Fruit fly (Drosophila melanogaster) whole organism, prepupa: ENCODE results near the gene haf.

Experiments used
- Blimp-1 ChIP-seq: fragments of 200-800 bp; sonication (Bioruptor generic); optimal IDR thresholded peaks from 3 replicates; lab custom pipeline; 2017; ENCODE audit warnings: missing biosample characterization, missing genetic modification characterization, mild to moderate bottlenecking, moderate library complexity, missing genetic modification reagents
- CG10669 ChIP-seq: fragments of 200-800 bp; sonication (Bioruptor generic); optimal IDR thresholded peaks from 3 replicates; lab custom pipeline; 2018; ENCODE audit warnings: missing biosample characterization, mild to moderate bottlenecking, missing genetic modification characterization, moderate library complexity
- CG11762 ChIP-seq: fragments of 200-800 bp; sonication (Bioruptor generic); optimal IDR thresholded peaks from 3 replicates; lab custom pipeline; 2016; ENCODE audit warnings: missing biosample characterization, missing genetic modification characterization; ENCODE audit not compliant: insufficient read depth
- CG15336 ChIP-seq: fragments of 200-800 bp; sonication (Bioruptor generic); IDR thresholded peaks from 2 replicates; pipeline ENCODE4 v1.3.6; 2022; ENCODE audit warnings: missing biosample characterization, missing genetic modification characterization
- CG1621 ChIP-seq: fragments of 200-800 bp; sonication (Bioruptor generic); optimal IDR thresholded peaks from 3 replicates; lab custom pipeline; 2018; ENCODE audit warnings: missing biosample characterization, mild to moderate bottlenecking, missing genetic modification characterization
- CG16779 ChIP-seq: fragments of 200-800 bp; sonication (Bioruptor generic); optimal IDR thresholded peaks from 3 replicates; lab custom pipeline; 2017; ENCODE audit warnings: missing biosample characterization, mild to moderate bottlenecking, missing genetic modification characterization
- CG3032 ChIP-seq: fragments of 200-800 bp; optimal IDR thresholded peaks from 2 replicates; lab custom pipeline; 2019; ENCODE audit warnings: missing biosample characterization, mild to moderate bottlenecking, missing genetic modification characterization, moderate library complexity
- CG32006 ChIP-seq: fragments of 200-800 bp; sonication (Bioruptor generic); optimal IDR thresholded peaks from 3 replicates; lab custom pipeline; 2017; ENCODE audit warnings: missing biosample characterization, mild to moderate bottlenecking, missing genetic modification characterization
- CG34406 ChIP-seq: fragments of 200-800 bp; sonication (Bioruptor generic); optimal IDR thresholded peaks from 3 replicates; lab custom pipeline; 2016; ENCODE audit warnings: missing biosample characterization, missing genetic modification characterization
- CG3919 ChIP-seq: fragments of 200-800 bp; sonication (Bioruptor generic); optimal IDR thresholded peaks from 3 replicates; lab custom pipeline; 2016; ENCODE audit warnings: missing biosample characterization, missing genetic modification characterization
- CG4318 ChIP-seq: fragments of 200-800 bp; sonication (Bioruptor generic); optimal IDR thresholded peaks from 3 replicates; lab custom pipeline; 2017; ENCODE audit warnings: missing biosample characterization, mild to moderate bottlenecking, missing genetic modification characterization
- CG6276 ChIP-seq: fragments of 200-800 bp; sonication (Bioruptor generic); optimal IDR thresholded peaks from 2 replicates; lab custom pipeline; 2017; ENCODE audit warnings: missing biosample characterization, mild to moderate bottlenecking, missing genetic modification characterization
- CG6792 ChIP-seq: fragments of 200-800 bp; sonication (Bioruptor generic); optimal IDR thresholded peaks from 3 replicates; lab custom pipeline; 2016; ENCODE audit warnings: missing biosample characterization, missing genetic modification characterization
- CG6808 ChIP-seq: fragments of 200-800 bp; sonication (Bioruptor generic); optimal IDR thresholded peaks from 3 replicates; lab custom pipeline; 2017; ENCODE audit warnings: missing biosample characterization, missing genetic modification characterization, mild to moderate bottlenecking, moderate library complexity, missing genetic modification reagents
- CG6854 ChIP-seq: fragments of 200-800 bp; sonication (Bioruptor generic); optimal IDR thresholded peaks from 2 replicates; lab custom pipeline; 2017; ENCODE audit warnings: missing biosample characterization, mild to moderate bottlenecking, missing genetic modification characterization
- CG7368 ChIP-seq: fragments of 200-800 bp; sonication (Bioruptor generic); optimal IDR thresholded peaks from 3 replicates; lab custom pipeline; 2016; ENCODE audit warnings: missing biosample characterization, missing genetic modification characterization
- CG8119 ChIP-seq: fragments of 200-800 bp; sonication (Bioruptor generic); IDR thresholded peaks from 3 replicates; pipeline ENCODE4 v1.3.6; 2022; ENCODE audit warnings: missing biosample characterization, missing genetic modification characterization
- CG8319 ChIP-seq: fragments of 200-800 bp; sonication (Bioruptor generic); optimal IDR thresholded peaks from 3 replicates; lab custom pipeline; 2016; ENCODE audit warnings: missing biosample characterization, missing genetic modification characterization
- CG8632 ChIP-seq: fragments of 200-800 bp; sonication (Bioruptor generic); optimal IDR thresholded peaks from 3 replicates; lab custom pipeline; 2016; ENCODE audit warnings: missing biosample characterization, missing genetic modification characterization
- CG9139 ChIP-seq: fragments of 200-800 bp; sonication (Bioruptor generic); optimal IDR thresholded peaks from 3 replicates; lab custom pipeline; 2017; ENCODE audit warnings: missing biosample characterization, mild to moderate bottlenecking, missing genetic modification characterization
- Eip75B ChIP-seq: fragments of 200-800 bp; sonication (Bioruptor generic); optimal IDR thresholded peaks from 3 replicates; lab custom pipeline; 2016; ENCODE audit warnings: missing biosample characterization, missing genetic modification characterization
- Eip78C ChIP-seq: fragments of 200-800 bp; sonication (Bioruptor generic); peaks from one replicate; lab custom pipeline; 2016; ENCODE audit warnings: missing biosample characterization, missing genetic modification characterization
- Eip93F ChIP-seq: fragments of 200-800 bp; sonication (Bioruptor generic); optimal IDR thresholded peaks from 2 replicates; lab custom pipeline; 2016; ENCODE audit warnings: missing biosample characterization, mild to moderate bottlenecking, missing genetic modification characterization
- Ets21C ChIP-seq: fragments of 200-800 bp; sonication (Bioruptor generic); optimal IDR thresholded peaks from 3 replicates; lab custom pipeline; 2016; ENCODE audit warnings: missing biosample characterization, missing genetic modification characterization
- Gug ChIP-seq: fragments of 200-800 bp; sonication (Bioruptor generic); IDR thresholded peaks from 2 replicates; pipeline ENCODE4 v1.3.6; 2022; ENCODE audit warnings: missing biosample characterization, missing genetic modification characterization
- Hr38 ChIP-seq: sonication (Bioruptor generic); optimal IDR thresholded peaks from 2 replicates; lab custom pipeline; 2016; ENCODE audit warnings: missing biosample characterization, missing genetic modification characterization
- Hr39 ChIP-seq: fragments of 200-800 bp; sonication (Bioruptor generic); optimal IDR thresholded peaks from 2 replicates; lab custom pipeline; 2016; ENCODE audit warnings: missing biosample characterization, missing genetic modification characterization
- Hr4 ChIP-seq: fragments of 200-800 bp; sonication (Bioruptor generic); optimal IDR thresholded peaks from 3 replicates; lab custom pipeline; 2016; ENCODE audit warnings: missing biosample characterization, missing genetic modification characterization
- Lpt ChIP-seq: fragments of 200-800 bp; sonication (Bioruptor generic); optimal IDR thresholded peaks from 3 replicates; lab custom pipeline; 2016; ENCODE audit warnings: missing biosample characterization, missing genetic modification characterization
- Met ChIP-seq: fragments of 200-800 bp; sonication (Bioruptor generic); optimal IDR thresholded peaks from 3 replicates; lab custom pipeline; 2016; ENCODE audit warnings: missing biosample characterization, missing genetic modification characterization
- OdsH ChIP-seq: fragments of 200-800 bp; sonication (Bioruptor generic); optimal IDR thresholded peaks from 3 replicates; lab custom pipeline; 2016; ENCODE audit warnings: missing biosample characterization, missing genetic modification characterization
- achi ChIP-seq: fragments of 200-800 bp; sonication (Bioruptor generic); optimal IDR thresholded peaks from 3 replicates; lab custom pipeline; 2016; ENCODE audit warnings: missing biosample characterization, missing genetic modification characterization
- acj6 ChIP-seq: fragments of 200-800 bp; sonication (Bioruptor generic); optimal IDR thresholded peaks from 3 replicates; lab custom pipeline; 2016; ENCODE audit warnings: missing biosample characterization, missing genetic modification characterization
- cyc ChIP-seq: fragments of 200-800 bp; sonication (Bioruptor generic); optimal IDR thresholded peaks from 3 replicates; lab custom pipeline; 2016; ENCODE audit warnings: missing biosample characterization, missing genetic modification characterization
- dac ChIP-seq: fragments of 200-800 bp; sonication (Bioruptor generic); optimal IDR thresholded peaks from 2 replicates; lab custom pipeline; 2017; ENCODE audit warnings: missing biosample characterization, mild to moderate bottlenecking, missing genetic modification characterization
- dsx ChIP-seq: fragments of 200-800 bp; optimal IDR thresholded peaks from 3 replicates; lab custom pipeline; 2019; ENCODE audit warnings: missing biosample characterization, mild to moderate bottlenecking, missing genetic modification characterization, moderate library complexity; ENCODE audit not compliant: poor library complexity, severe bottlenecking
- esn ChIP-seq: fragments of 200-800 bp; sonication (Bioruptor generic); optimal IDR thresholded peaks from 2 replicates; lab custom pipeline; 2016; ENCODE audit warnings: missing biosample characterization, mild to moderate bottlenecking, missing genetic modification characterization, moderate library complexity
- fd59A ChIP-seq: fragments of 200-800 bp; sonication (Bioruptor generic); optimal IDR thresholded peaks from 2 replicates; lab custom pipeline; 2017; ENCODE audit warnings: missing biosample characterization, mild to moderate bottlenecking, missing genetic modification characterization, missing genetic modification reagents
- fd85E ChIP-seq: fragments of 200-800 bp; sonication (Bioruptor generic); optimal IDR thresholded peaks from 3 replicates; lab custom pipeline; 2016; ENCODE audit warnings: missing biosample characterization, missing genetic modification characterization
- fkh ChIP-seq: fragments of 200-800 bp; sonication (Bioruptor generic); optimal IDR thresholded peaks from 3 replicates; lab custom pipeline; 2017; ENCODE audit warnings: missing biosample characterization, mild to moderate bottlenecking, missing genetic modification characterization, moderate library complexity
- lz ChIP-seq: fragments of 200-800 bp; sonication (Bioruptor generic); optimal IDR thresholded peaks from 3 replicates; lab custom pipeline; 2016; ENCODE audit warnings: missing biosample characterization, missing genetic modification characterization
- net ChIP-seq: fragments of 200-800 bp; sonication (Bioruptor generic); optimal IDR thresholded peaks from 3 replicates; lab custom pipeline; 2016; ENCODE audit warnings: missing biosample characterization, missing genetic modification characterization
- pdm3 ChIP-seq: fragments of 200-800 bp; sonication (Bioruptor generic); optimal IDR thresholded peaks from 3 replicates; lab custom pipeline; 2016; ENCODE audit warnings: missing biosample characterization, missing genetic modification characterization
- spab ChIP-seq: fragments of 200-800 bp; sonication (Bioruptor generic); optimal IDR thresholded peaks from 2 replicates; lab custom pipeline; 2017; ENCODE audit warnings: missing biosample characterization, mild to moderate bottlenecking, missing genetic modification characterization, missing genetic modification reagents
- ss ChIP-seq, 2 experiments: fragments of 200-800 bp; sonication (Bioruptor generic); optimal IDR thresholded peaks; 2 replicates in 1 of 2; 3 replicates in 1 of 2; lab custom pipeline; 2017 to 2018; ENCODE audit warnings: mild to moderate bottlenecking in 2 of 2, missing biosample characterization in 2 of 2, missing genetic modification characterization in 2 of 2, moderate library complexity in 1 of 2
- svp ChIP-seq: fragments of 200-800 bp; sonication (Bioruptor generic); peaks from one replicate; lab custom pipeline; 2016; ENCODE audit warnings: missing biosample characterization, missing genetic modification characterization
- topi ChIP-seq: fragments of 200-800 bp; sonication (Bioruptor generic); optimal IDR thresholded peaks from 3 replicates; lab custom pipeline; 2016; ENCODE audit warnings: missing biosample characterization, missing genetic modification characterization
- vri ChIP-seq: fragments of 200-800 bp; sonication (Bioruptor generic); optimal IDR thresholded peaks from 3 replicates; lab custom pipeline; 2016; ENCODE audit warnings: missing biosample characterization, mild to moderate bottlenecking, missing genetic modification characterization

Gene haf

DNA sequence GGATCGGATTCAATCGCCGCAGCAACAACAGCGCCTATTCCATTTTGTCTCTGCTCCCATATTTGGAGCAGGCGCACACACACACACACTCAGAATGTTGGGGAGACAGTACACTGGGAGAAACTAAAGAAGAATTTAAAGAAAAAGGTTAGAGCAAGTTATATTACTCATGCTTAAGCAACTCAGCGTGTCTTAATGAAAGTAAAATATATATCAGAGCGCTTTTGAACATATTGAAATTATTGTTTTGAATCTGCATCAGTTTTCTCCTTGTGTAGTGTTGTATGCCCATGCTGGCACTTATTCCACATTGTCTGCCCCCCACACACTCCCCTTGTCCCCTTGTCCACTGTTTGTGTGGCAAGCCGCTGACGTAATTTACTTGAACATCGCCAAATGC lies 35.2 kb downstream of the haf start (continued):
- TF ChIP-seq acj6 (GFP tag; lab: Kevin White, UChicago) (peak; percentile 70), fd85E (GFP tag; lab: Kevin White, UChicago) (no peak), CG9139 (no peak), Lpt (GFP tag; lab: Kevin White, UChicago) (peak; percentile 83), Met (peak; percentile 61), CG6854 (GFP tag; lab: Kevin White, UChicago) (no peak), CG6276 (GFP tag; lab: Kevin White, UChicago) (peak; percentile 92), CG10669 (GFP tag; lab: Kevin White, UChicago) (peak; percentile 30)
- TF ChIP-seq, all 60 proteins: peak for 48

DNA sequence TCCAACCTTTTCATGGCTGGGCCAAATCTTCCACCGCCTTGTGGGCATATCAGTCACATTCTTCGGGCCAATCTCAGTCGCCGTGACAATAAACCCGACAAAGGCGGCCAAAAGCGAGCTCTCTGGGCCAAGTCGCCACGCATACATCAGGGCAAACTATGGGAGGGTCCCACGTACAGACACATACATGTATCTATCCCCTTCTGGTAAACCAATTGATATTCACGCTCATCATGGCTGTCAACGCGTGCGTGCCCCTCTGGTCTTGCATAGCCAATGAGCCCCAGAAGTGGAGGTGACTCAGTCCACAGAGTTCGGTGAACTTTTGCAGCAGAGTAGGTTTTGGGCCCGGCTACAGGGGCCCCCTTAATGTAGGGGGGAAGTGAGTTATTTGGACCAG lies 41.8 kb downstream of the haf start:
- TF ChIP-seq svp (no peak), vri (no peak), Eip78C (GFP tag; lab: Kevin White, UChicago) (peak; percentile 49), CG15336 (GFP tag; lab: Robert Waterston, UW) (no peak), CG3032 (tag; lab: Kevin White, UChicago) (no peak), ss (GFP tag; optimal IDR thresholded peaks at IDR 0.05; lab: Kevin White, UChicago) (peak in 1 of 2 experiments; percentile 32), CG11762 (GFP tag; lab: Kevin White, UChicago) (no peak), CG16779 (tag; lab: Kevin White, UChicago) (no peak), CG6792 (GFP tag; lab: Kevin White, UChicago) (no peak)
- TF ChIP-seq, all 60 proteins: peak for 2

DNA sequence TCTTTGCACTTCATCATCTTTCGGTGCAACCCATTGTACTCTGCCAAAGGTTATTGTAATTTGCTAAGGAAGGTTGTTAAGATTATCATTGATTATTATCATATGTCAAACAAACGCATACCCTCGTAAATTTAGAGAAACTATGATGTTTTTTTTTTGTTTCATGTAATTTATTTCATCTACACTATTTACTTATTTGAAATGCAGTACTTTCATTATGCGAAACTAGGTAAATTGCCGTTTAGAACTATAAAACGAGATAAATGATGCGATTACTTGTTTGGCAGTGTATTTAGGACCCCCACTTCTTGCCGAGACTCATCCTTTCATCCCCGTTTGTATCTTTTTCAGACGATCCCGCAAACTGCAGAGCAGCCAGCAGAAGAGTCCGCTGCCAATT lies 48.9 kb downstream of the haf start:
- TF ChIP-seq Hr4 (GFP tag; lab: Kevin White, UChicago), result no peak
- no peak for TF ChIP-seq CG6792 (GFP tag; lab: Kevin White, UChicago)
- no peak for TF ChIP-seq dac (GFP tag; lab: Kevin White, UChicago)
- no peak for TF ChIP-seq CG9139
- TF ChIP-seq CG6808 (GFP tag; lab: Kevin White, UChicago), result peak; percentile 13
- TF ChIP-seq CG8319 (GFP tag; lab: Kevin White, UChicago), result no peak
- TF ChIP-seq topi (GFP tag; lab: Kevin White, UChicago), result peak; percentile 15
- peak; percentile 83 for TF ChIP-seq Eip78C (GFP tag; lab: Kevin White, UChicago)
- TF ChIP-seq CG16779 (tag; lab: Kevin White, UChicago), result no peak
- no peak for TF ChIP-seq ss (GFP tag; optimal IDR thresholded peaks at IDR 0.05; lab: Kevin White, UChicago)
- TF ChIP-seq achi (GFP tag; lab: Kevin White, UChicago), result no peak
- no peak for TF ChIP-seq CG8119 (GFP tag; lab: Robert Waterston, UW)
- no peak for TF ChIP-seq cyc (GFP tag; lab: Kevin White, UChicago)
- no peak for TF ChIP-seq CG4318 (GFP tag; lab: Kevin White, UChicago)
- TF ChIP-seq CG34406, result no peak
- TF ChIP-seq dsx (GFP tag; lab: Kevin White, UChicago), result peak; percentile 21
- peak; percentile 2 for TF ChIP-seq CG3919 (GFP tag; lab: Kevin White, UChicago)
- TF ChIP-seq Gug (GFP tag; lab: Robert Waterston, UW), result no peak
- TF ChIP-seq Eip93F (GFP tag; lab: Kevin White, UChicago), result no peak
- no peak for TF ChIP-seq CG7368
- peak; percentile 36 for TF ChIP-seq CG3032 (tag; lab: Kevin White, UChicago)
- no peak for TF ChIP-seq fd85E (GFP tag; lab: Kevin White, UChicago)
- TF ChIP-seq esn (GFP tag; lab: Kevin White, UChicago), result peak; percentile 30
- TF ChIP-seq CG8632 (GFP tag; lab: Kevin White, UChicago), result no peak
- TF ChIP-seq CG32006 (GFP tag; lab: Kevin White, UChicago), result peak; percentile 4
- TF ChIP-seq Hr39, result no peak
- TF ChIP-seq svp, result no peak
- no peak for TF ChIP-seq fkh
- no peak for TF ChIP-seq Blimp-1 (GFP tag; lab: Kevin White, UChicago)
- TF ChIP-seq OdsH (GFP tag; lab: Kevin White, UChicago), result no peak
- TF ChIP-seq net (GFP tag; lab: Kevin White, UChicago), result no peak
- no peak for TF ChIP-seq Hr38
- TF ChIP-seq fd59A (GFP tag; lab: Kevin White, UChicago), result no peak
- TF ChIP-seq Eip75B (GFP tag; lab: Kevin White, UChicago), result peak; percentile 19
- no peak for TF ChIP-seq lz (GFP tag; lab: Kevin White, UChicago)
- no peak for TF ChIP-seq Ets21C
- TF ChIP-seq spab (GFP tag; lab: Kevin White, UChicago), result peak; percentile 16
- no peak for TF ChIP-seq CG6276 (GFP tag; lab: Kevin White, UChicago)
- peak; percentile 23 for TF ChIP-seq pdm3
- TF ChIP-seq CG1621 (tag; lab: Kevin White, UChicago), result no peak
